Worm (Caenorhabditis elegans): ENCODE measurements around the gene K07H8.5.

ce11 chrIV:8243599-8243998 is 24.5 kb upstream of the K07H8.5 start, which contains the start of gene T09A12.8:
- no peak for TF ChIP-seq pes-1 (GFP tag; IDR thresholded peaks at IDR 0.05)
- TF ChIP-seq scrt-1 (GFP tag; IDR thresholded peaks at IDR 0.05), result no peak
- no peak for TF ChIP-seq flt-1 (GFP tag; IDR thresholded peaks at IDR 0.05)
- no peak for TF ChIP-seq hmg-4 (GFP tag; optimal IDR thresholded peaks at IDR 0.05)
- TF ChIP-seq tbx-11 (GFP tag; IDR thresholded peaks at IDR 0.05), result no peak
- TF ChIP-seq F13C5.2 (tag; optimal IDR thresholded peaks at IDR 0.05), result no peak
- TF ChIP-seq ama-1 (optimal IDR thresholded peaks at IDR 0.05), result no peak
- no peak for TF ChIP-seq aly-1 (tag; optimal IDR thresholded peaks at IDR 0.05)
- no peak for TF ChIP-seq sea-1 (GFP tag; conservative IDR thresholded peaks at IDR 0.05)

All from whole organism, early embryonic.